Fruit fly (Drosophila melanogaster): ENCODE results near the gene PNKP.

Gene PNKP

dm6 chr3R:8353994-8354393 is 10.7 kb upstream of the PNKP start:
- no peak for TF ChIP-seq br (GFP tag; optimal IDR thresholded peaks at IDR 0.05)
- TF ChIP-seq tai (GFP tag; optimal IDR thresholded peaks at IDR 0.05) = no peak

- TF ChIP-seq Hr83 (GFP tag; optimal IDR thresholded peaks at IDR 0.05; ENCODE audit: poor library complexity, severe bottlenecking) (peak; percentile 16), HLH106 (tag; optimal IDR thresholded peaks at IDR 0.05) (no peak), br (GFP tag; optimal IDR thresholded peaks at IDR 0.05) (no peak), sage (GFP tag; optimal IDR thresholded peaks at IDR 0.05) (no peak), brk (GFP tag; optimal IDR thresholded peaks at IDR 0.05) (no peak), psq (GFP tag; optimal IDR thresholded peaks at IDR 0.05) (no peak), Rel (GFP tag; optimal IDR thresholded peaks at IDR 0.05) (no peak), Rel (tag; optimal IDR thresholded peaks at IDR 0.05) (peak; percentile 73), CG9705 (GFP tag; optimal IDR thresholded peaks at IDR 0.05) (no peak), rgr (GFP tag; optimal IDR thresholded peaks at IDR 0.05) (no peak), h (GFP tag; optimal IDR thresholded peaks at IDR 0.05) (peak; percentile 30), Sp1 (GFP tag; optimal IDR thresholded peaks at IDR 0.05) (no peak), tai (GFP tag; optimal IDR thresholded peaks at IDR 0.05) (no peak)
These were observed 9.8 kb upstream of the PNKP start for dm6 chr3R:8352961-8353728.

- TF ChIP-seq CG32264 (GFP tag; optimal IDR thresholded peaks at IDR 0.05) = no peak
- no peak for TF ChIP-seq Mio (GFP tag; optimal IDR thresholded peaks at IDR 0.05)
- no peak for TF ChIP-seq usp (GFP tag; optimal IDR thresholded peaks at IDR 0.05)
- TF ChIP-seq OdsH (GFP tag; optimal IDR thresholded peaks at IDR 0.05) = no peak
- no peak for TF ChIP-seq jim (GFP tag; optimal IDR thresholded peaks at IDR 0.05)
- peak; percentile 22 for TF ChIP-seq psq (GFP tag; optimal IDR thresholded peaks at IDR 0.05)
- TF ChIP-seq Hr83 (GFP tag; optimal IDR thresholded peaks at IDR 0.05; ENCODE audit: poor library complexity, severe bottlenecking) = no peak
- TF ChIP-seq dl (GFP tag; optimal IDR thresholded peaks at IDR 0.05; ENCODE audit: insufficient read depth in 1 of 2, partially characterized antibody in 2 of 2) = no peak
- TF ChIP-seq Rel (GFP tag; optimal IDR thresholded peaks at IDR 0.05) = no peak
- TF ChIP-seq Rel (tag; optimal IDR thresholded peaks at IDR 0.05) = peak; percentile 46
- TF ChIP-seq lola (GFP tag; optimal IDR thresholded peaks at IDR 0.05) = no peak
- no peak for TF ChIP-seq foxo (GFP tag; optimal IDR thresholded peaks at IDR 0.05)
- TF ChIP-seq pan (optimal IDR thresholded peaks at IDR 0.05) = no peak
- no peak for TF ChIP-seq dsf (GFP tag; optimal IDR thresholded peaks at IDR 0.05; ENCODE audit: borderline replicate concordance)
- no peak for TF ChIP-seq tai (GFP tag; optimal IDR thresholded peaks at IDR 0.05)
- TF ChIP-seq woc (GFP tag; optimal IDR thresholded peaks at IDR 0.05) = no peak
- TF ChIP-seq Dfd (GFP tag; optimal IDR thresholded peaks at IDR 0.05) = no peak
- peak; percentile 73 for TF ChIP-seq Hnf4 (GFP tag; optimal IDR thresholded peaks at IDR 0.05)
- TF ChIP-seq ey (GFP tag; optimal IDR thresholded peaks at IDR 0.05) = peak; percentile 9
- TF ChIP-seq HLH106 (tag; optimal IDR thresholded peaks at IDR 0.05) = peak; percentile 43
- TF ChIP-seq Abd-B (GFP tag; optimal IDR thresholded peaks at IDR 0.05) = peak; percentile 32
- no peak for TF ChIP-seq fru (GFP tag; optimal IDR thresholded peaks at IDR 0.05)
- peak; percentile 1 for TF ChIP-seq sv (GFP tag; optimal IDR thresholded peaks at IDR 0.05)
- TF ChIP-seq Hr78 (GFP tag; optimal IDR thresholded peaks at IDR 0.05) = no peak
- TF ChIP-seq Jra (GFP tag; optimal IDR thresholded peaks at IDR 0.05) = no peak
- no peak for TF ChIP-seq GATAd (GFP tag; optimal IDR thresholded peaks at IDR 0.05)
- TF ChIP-seq Sp1 (GFP tag; optimal IDR thresholded peaks at IDR 0.05) = peak; percentile 29
- TF ChIP-seq CG9705 (GFP tag; optimal IDR thresholded peaks at IDR 0.05) = no peak
- no peak for TF ChIP-seq Myc (optimal IDR thresholded peaks at IDR 0.05)
- no peak for TF ChIP-seq h (GFP tag; optimal IDR thresholded peaks at IDR 0.05)
- no peak for TF ChIP-seq br (GFP tag; optimal IDR thresholded peaks at IDR 0.05)
- no peak for TF ChIP-seq Vsx2 (GFP tag; optimal IDR thresholded peaks at IDR 0.05; ENCODE audit: partially characterized antibody)
- TF ChIP-seq CrebA (GFP tag; optimal IDR thresholded peaks at IDR 0.05; ENCODE audit: borderline replicate concordance) = no peak
- no peak for TF ChIP-seq Dif (GFP tag; optimal IDR thresholded peaks at IDR 0.05; ENCODE audit: partially characterized antibody)
- no peak for TF ChIP-seq brk (GFP tag; optimal IDR thresholded peaks at IDR 0.05)
- TF ChIP-seq sage (GFP tag; optimal IDR thresholded peaks at IDR 0.05) = no peak
- TF ChIP-seq dmrt93B (GFP tag; optimal IDR thresholded peaks at IDR 0.05) = no peak
- no peak for TF ChIP-seq rgr (GFP tag; optimal IDR thresholded peaks at IDR 0.05)
- peak; percentile 8 for TF ChIP-seq N (GFP tag; optimal IDR thresholded peaks at IDR 0.05)
These were observed 6.3 kb upstream of the PNKP start, which contains the start of gene Atg13 for dm6 chr3R:8349449-8350115. Gene Atg13 (plus strand): TSS chr3R:8349815.
